Fruit fly (Drosophila melanogaster) whole organism, prepupa: Measurements from ENCODE around the gene CG15239.

Source experiments
- CG11762 ChIP-seq: fragments of 200-800 bp; sonication (Bioruptor generic); optimal IDR thresholded peaks from 3 replicates; lab custom pipeline; 2016; ENCODE audit warnings: missing biosample characterization, missing genetic modification characterization; ENCODE audit not compliant: insufficient read depth
- CG11902 ChIP-seq: fragments of 200-800 bp; sonication (Bioruptor generic); optimal IDR thresholded peaks from 3 replicates; lab custom pipeline; 2016; ENCODE audit warnings: missing biosample characterization, missing genetic modification characterization
- CG31627 ChIP-seq: fragments of 200-800 bp; sonication (Bioruptor generic); optimal IDR thresholded peaks from 3 replicates; lab custom pipeline; 2016; ENCODE audit warnings: missing biosample characterization, missing genetic modification characterization
- CG32006 ChIP-seq: fragments of 200-800 bp; sonication (Bioruptor generic); optimal IDR thresholded peaks from 3 replicates; lab custom pipeline; 2017; ENCODE audit warnings: missing biosample characterization, mild to moderate bottlenecking, missing genetic modification characterization
- CG3919 ChIP-seq: fragments of 200-800 bp; sonication (Bioruptor generic); optimal IDR thresholded peaks from 3 replicates; lab custom pipeline; 2016; ENCODE audit warnings: missing biosample characterization, missing genetic modification characterization
- CG4318 ChIP-seq: fragments of 200-800 bp; sonication (Bioruptor generic); optimal IDR thresholded peaks from 3 replicates; lab custom pipeline; 2017; ENCODE audit warnings: missing biosample characterization, mild to moderate bottlenecking, missing genetic modification characterization
- CG6163 ChIP-seq: fragments of 200-800 bp; sonication (Bioruptor generic); IDR thresholded peaks from 3 replicates; pipeline ENCODE4 v1.3.6; 2022; ENCODE audit warnings: missing biosample characterization, missing genetic modification characterization
- CG6792 ChIP-seq: fragments of 200-800 bp; sonication (Bioruptor generic); optimal IDR thresholded peaks from 3 replicates; lab custom pipeline; 2016; ENCODE audit warnings: missing biosample characterization, missing genetic modification characterization
- CG6808 ChIP-seq: fragments of 200-800 bp; sonication (Bioruptor generic); optimal IDR thresholded peaks from 3 replicates; lab custom pipeline; 2017; ENCODE audit warnings: missing biosample characterization, missing genetic modification characterization, mild to moderate bottlenecking, moderate library complexity, missing genetic modification reagents
- CG6854 ChIP-seq: fragments of 200-800 bp; sonication (Bioruptor generic); optimal IDR thresholded peaks from 2 replicates; lab custom pipeline; 2017; ENCODE audit warnings: missing biosample characterization, mild to moderate bottlenecking, missing genetic modification characterization
- CG7368 ChIP-seq: fragments of 200-800 bp; sonication (Bioruptor generic); optimal IDR thresholded peaks from 3 replicates; lab custom pipeline; 2016; ENCODE audit warnings: missing biosample characterization, missing genetic modification characterization
- CG8319 ChIP-seq: fragments of 200-800 bp; sonication (Bioruptor generic); optimal IDR thresholded peaks from 3 replicates; lab custom pipeline; 2016; ENCODE audit warnings: missing biosample characterization, missing genetic modification characterization
- CG9139 ChIP-seq: fragments of 200-800 bp; sonication (Bioruptor generic); optimal IDR thresholded peaks from 3 replicates; lab custom pipeline; 2017; ENCODE audit warnings: missing biosample characterization, mild to moderate bottlenecking, missing genetic modification characterization
- Eip78C ChIP-seq: fragments of 200-800 bp; sonication (Bioruptor generic); peaks from one replicate; lab custom pipeline; 2016; ENCODE audit warnings: missing biosample characterization, missing genetic modification characterization
- Gug ChIP-seq: fragments of 200-800 bp; sonication (Bioruptor generic); IDR thresholded peaks from 2 replicates; pipeline ENCODE4 v1.3.6; 2022; ENCODE audit warnings: missing biosample characterization, missing genetic modification characterization
- Hr38 ChIP-seq: sonication (Bioruptor generic); optimal IDR thresholded peaks from 2 replicates; lab custom pipeline; 2016; ENCODE audit warnings: missing biosample characterization, missing genetic modification characterization
- Hr39 ChIP-seq: fragments of 200-800 bp; sonication (Bioruptor generic); optimal IDR thresholded peaks from 2 replicates; lab custom pipeline; 2016; ENCODE audit warnings: missing biosample characterization, missing genetic modification characterization
- Hr4 ChIP-seq: fragments of 200-800 bp; sonication (Bioruptor generic); optimal IDR thresholded peaks from 3 replicates; lab custom pipeline; 2016; ENCODE audit warnings: missing biosample characterization, missing genetic modification characterization
- Met ChIP-seq: fragments of 200-800 bp; sonication (Bioruptor generic); optimal IDR thresholded peaks from 3 replicates; lab custom pipeline; 2016; ENCODE audit warnings: missing biosample characterization, missing genetic modification characterization
- OdsH ChIP-seq: fragments of 200-800 bp; sonication (Bioruptor generic); optimal IDR thresholded peaks from 3 replicates; lab custom pipeline; 2016; ENCODE audit warnings: missing biosample characterization, missing genetic modification characterization
- Smox ChIP-seq: fragments of 200-800 bp; sonication (Bioruptor generic); optimal IDR thresholded peaks from 3 replicates; lab custom pipeline; 2016; ENCODE audit warnings: missing biosample characterization, missing genetic modification characterization
- Sox14 ChIP-seq: fragments of 200-800 bp; sonication (Bioruptor generic); optimal IDR thresholded peaks from 3 replicates; lab custom pipeline; 2016; ENCODE audit warnings: missing biosample characterization, missing genetic modification characterization
- achi ChIP-seq: fragments of 200-800 bp; sonication (Bioruptor generic); optimal IDR thresholded peaks from 3 replicates; lab custom pipeline; 2016; ENCODE audit warnings: missing biosample characterization, missing genetic modification characterization
- acj6 ChIP-seq: fragments of 200-800 bp; sonication (Bioruptor generic); optimal IDR thresholded peaks from 3 replicates; lab custom pipeline; 2016; ENCODE audit warnings: missing biosample characterization, missing genetic modification characterization
- dac ChIP-seq: fragments of 200-800 bp; sonication (Bioruptor generic); optimal IDR thresholded peaks from 2 replicates; lab custom pipeline; 2017; ENCODE audit warnings: missing biosample characterization, mild to moderate bottlenecking, missing genetic modification characterization
- eg ChIP-seq: fragments of 200-800 bp; sonication (Bioruptor generic); IDR thresholded peaks from 3 replicates; pipeline ENCODE4 v1.3.6; 2022; ENCODE audit warnings: missing biosample characterization, missing genetic modification characterization
- esn ChIP-seq: fragments of 200-800 bp; sonication (Bioruptor generic); optimal IDR thresholded peaks from 2 replicates; lab custom pipeline; 2016; ENCODE audit warnings: missing biosample characterization, mild to moderate bottlenecking, missing genetic modification characterization, moderate library complexity
- fd59A ChIP-seq: fragments of 200-800 bp; sonication (Bioruptor generic); optimal IDR thresholded peaks from 2 replicates; lab custom pipeline; 2017; ENCODE audit warnings: missing biosample characterization, mild to moderate bottlenecking, missing genetic modification characterization, missing genetic modification reagents
- fkh ChIP-seq: fragments of 200-800 bp; sonication (Bioruptor generic); optimal IDR thresholded peaks from 3 replicates; lab custom pipeline; 2017; ENCODE audit warnings: missing biosample characterization, mild to moderate bottlenecking, missing genetic modification characterization, moderate library complexity
- lz ChIP-seq: fragments of 200-800 bp; sonication (Bioruptor generic); optimal IDR thresholded peaks from 3 replicates; lab custom pipeline; 2016; ENCODE audit warnings: missing biosample characterization, missing genetic modification characterization
- net ChIP-seq: fragments of 200-800 bp; sonication (Bioruptor generic); optimal IDR thresholded peaks from 3 replicates; lab custom pipeline; 2016; ENCODE audit warnings: missing biosample characterization, missing genetic modification characterization
- pdm3 ChIP-seq: fragments of 200-800 bp; sonication (Bioruptor generic); optimal IDR thresholded peaks from 3 replicates; lab custom pipeline; 2016; ENCODE audit warnings: missing biosample characterization, missing genetic modification characterization
- salr ChIP-seq, 2 experiments: fragments of 200-800 bp; sonication (Bioruptor generic); optimal IDR thresholded peaks; 3 replicates each; lab custom pipeline; 2016 to 2018; ENCODE audit warnings: missing biosample characterization in 2 of 2, missing genetic modification characterization in 2 of 2, mild to moderate bottlenecking in 1 of 2
- ss ChIP-seq, 2 experiments: fragments of 200-800 bp; sonication (Bioruptor generic); optimal IDR thresholded peaks; 2 replicates in 1 of 2; 3 replicates in 1 of 2; lab custom pipeline; 2017 to 2018; ENCODE audit warnings: mild to moderate bottlenecking in 2 of 2, missing biosample characterization in 2 of 2, missing genetic modification characterization in 2 of 2, moderate library complexity in 1 of 2
- svp ChIP-seq: fragments of 200-800 bp; sonication (Bioruptor generic); peaks from one replicate; lab custom pipeline; 2016; ENCODE audit warnings: missing biosample characterization, missing genetic modification characterization
- topi ChIP-seq: fragments of 200-800 bp; sonication (Bioruptor generic); optimal IDR thresholded peaks from 3 replicates; lab custom pipeline; 2016; ENCODE audit warnings: missing biosample characterization, missing genetic modification characterization
- vri ChIP-seq: fragments of 200-800 bp; sonication (Bioruptor generic); optimal IDR thresholded peaks from 3 replicates; lab custom pipeline; 2016; ENCODE audit warnings: missing biosample characterization, mild to moderate bottlenecking, missing genetic modification characterization

Gene CG15239

DNA sequence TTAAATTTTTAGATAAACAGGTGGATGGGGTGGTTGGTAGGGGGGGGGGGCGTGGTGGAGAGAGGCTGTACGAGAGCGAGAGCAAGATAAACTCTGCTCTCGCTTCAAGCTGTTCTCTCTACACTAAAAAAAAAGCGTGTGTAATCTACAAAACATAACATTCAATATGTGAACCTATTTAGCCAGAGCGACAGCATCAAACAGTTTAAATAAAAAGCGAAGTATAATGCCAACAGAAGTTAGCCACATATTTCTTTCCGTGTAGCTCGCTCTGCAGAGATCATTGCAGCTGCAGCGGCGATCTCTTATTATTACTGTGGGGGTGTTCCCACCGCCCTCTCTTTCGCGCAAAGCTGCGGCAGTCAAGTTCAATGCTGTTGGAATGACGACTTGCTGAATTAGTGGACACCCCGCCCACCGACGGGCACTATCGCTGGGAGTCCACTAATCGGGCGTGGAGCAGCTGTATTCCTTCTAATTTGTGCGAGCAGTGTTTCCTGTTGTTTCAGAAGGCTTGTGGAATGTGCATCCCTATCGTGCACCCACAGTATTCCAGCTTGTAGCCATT, 15.4 kb upstream of the CG15239 start, which contains the start of gene CG2930 (continued):
- peak; percentile 95 for TF ChIP-seq esn (GFP tag; lab: Kevin White, UChicago)
- TF ChIP-seq CG8319 = peak; percentile 95
- TF ChIP-seq CG31627 (GFP tag; lab: Kevin White, UChicago) = peak; percentile 97
- peak; percentile 90 for TF ChIP-seq CG4318 (GFP tag; lab: Kevin White, UChicago)
- TF ChIP-seq CG9139 (GFP tag; lab: Kevin White, UChicago) = peak; percentile 92
- peak; percentile 97 for TF ChIP-seq CG11902
- peak; percentile 95 for TF ChIP-seq achi (GFP tag; lab: Kevin White, UChicago)
- TF ChIP-seq Eip78C (GFP tag; lab: Kevin White, UChicago) = peak; percentile 99
- peak; percentile 97 for TF ChIP-seq pdm3
- peak; percentile 89 to 98 for TF ChIP-seq salr (GFP tag; optimal IDR thresholded peaks at IDR 0.05; lab: Kevin White, UChicago)
- peak; percentile 98 for TF ChIP-seq eg (GFP tag; lab: Robert Waterston, UW)
- peak; percentile 96 for TF ChIP-seq net (GFP tag; lab: Kevin White, UChicago)
- TF ChIP-seq lz (GFP tag; lab: Kevin White, UChicago) = peak; percentile 97
- peak; percentile 96 for TF ChIP-seq svp (GFP tag; lab: Kevin White, UChicago)
- TF ChIP-seq CG6792 (GFP tag; lab: Kevin White, UChicago) = peak; percentile 98
- peak; percentile 95 to 97 for TF ChIP-seq ss (GFP tag; optimal IDR thresholded peaks at IDR 0.05; lab: Kevin White, UChicago)
- TF ChIP-seq topi = peak; percentile 97
- peak; percentile 94 for TF ChIP-seq Met (GFP tag; lab: Kevin White, UChicago)
- peak; percentile 92 for TF ChIP-seq CG11762 (GFP tag; lab: Kevin White, UChicago)
- peak; percentile 89 for TF ChIP-seq dac (GFP tag; lab: Kevin White, UChicago)
- peak; percentile 97 for TF ChIP-seq acj6 (GFP tag; lab: Kevin White, UChicago)
- TF ChIP-seq Sox14 (GFP tag; lab: Kevin White, UChicago) = peak; percentile 96
- TF ChIP-seq CG3919 = peak; percentile 98
- TF ChIP-seq, all 60 proteins: peak for 58

- TF ChIP-seq fkh (GFP tag; lab: Kevin White, UChicago) (peak; percentile 36), CG7368 (no peak), vri (GFP tag; lab: Kevin White, UChicago) (peak; percentile 16)
- TF ChIP-seq, all 60 proteins: peak for 2
These were observed 14.9 kb upstream of the CG15239 start for dm6 chrX:3869092-3869491.

DNA sequence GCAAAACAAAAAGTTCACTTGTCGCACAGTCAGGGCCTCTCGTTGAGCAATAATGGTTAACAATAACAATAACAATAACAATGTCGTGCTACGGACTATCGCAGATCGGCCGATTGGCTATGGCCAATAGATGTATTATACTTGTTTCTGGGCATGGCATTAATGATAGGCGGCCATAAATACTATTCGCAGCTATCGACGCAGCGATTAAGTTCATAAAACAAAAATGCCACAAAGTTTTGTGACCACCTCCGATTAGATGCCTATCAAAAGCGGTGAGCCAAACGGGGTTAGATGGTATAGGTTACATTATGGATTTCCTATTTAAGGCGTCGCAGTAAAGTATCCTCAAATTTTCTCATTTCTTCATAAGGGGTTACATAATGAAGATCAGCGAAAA, 13.4 kb upstream of the CG15239 start:
- TF ChIP-seq Hr4 (GFP tag; lab: Kevin White, UChicago) (no peak), lz (GFP tag; lab: Kevin White, UChicago) (no peak), CG4318 (GFP tag; lab: Kevin White, UChicago) (no peak), CG31627 (GFP tag; lab: Kevin White, UChicago) (no peak), CG9139 (GFP tag; lab: Kevin White, UChicago) (no peak), eg (GFP tag; lab: Robert Waterston, UW) (no peak), OdsH (GFP tag; lab: Kevin White, UChicago) (no peak), Hr39 (no peak)

dm6 chrX:3871889-3872409, 12.0 kb upstream of the CG15239 start, which contains the start of gene yin:
Gene yin, minus strand, starts transcription at chrX:3871939.
- TF ChIP-seq eg (GFP tag; lab: Robert Waterston, UW) (0 out of 3 replicates have a peak, but pooled peaks have one; percentile 31), svp (GFP tag; lab: Kevin White, UChicago) (peak; percentile 70), Hr38 (GFP tag; lab: Kevin White, UChicago) (no peak)

DNA sequence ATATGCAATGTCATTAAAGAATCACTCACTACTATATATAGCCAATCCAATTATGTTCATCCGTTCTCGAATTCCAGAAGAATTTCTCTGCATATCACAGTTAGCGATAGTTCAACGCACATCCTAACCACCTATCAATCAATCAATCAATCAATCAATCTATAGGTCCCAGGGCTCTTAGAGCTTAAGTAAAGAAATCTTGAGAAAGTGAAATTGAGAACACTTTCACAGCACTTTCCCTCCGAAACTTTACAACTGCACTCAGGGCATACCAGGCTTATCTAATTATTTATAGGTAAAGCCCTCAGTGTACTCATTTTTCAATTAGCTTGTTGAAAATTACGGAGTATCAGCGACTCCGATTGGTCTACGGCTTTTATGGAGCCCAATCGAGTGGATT, 9.5 kb upstream of the CG15239 start:
- TF ChIP-seq CG6854 (GFP tag; lab: Kevin White, UChicago) (no peak), fd59A (no peak), esn (GFP tag; lab: Kevin White, UChicago) (no peak), Smox (GFP tag; lab: Kevin White, UChicago) (no peak), eg (GFP tag; lab: Robert Waterston, UW) (no peak), CG4318 (GFP tag; lab: Kevin White, UChicago) (no peak), Hr38 (GFP tag; lab: Kevin White, UChicago) (no peak), CG32006 (no peak), CG11762 (GFP tag; lab: Kevin White, UChicago) (no peak), OdsH (GFP tag; lab: Kevin White, UChicago) (no peak), Gug (GFP tag; lab: Robert Waterston, UW) (no peak), CG6163 (GFP tag; lab: Robert Waterston, UW) (no peak), CG6808 (GFP tag; lab: Kevin White, UChicago) (no peak), CG7368 (no peak), pdm3 (no peak)
